Worm (Caenorhabditis elegans) whole organism, L1 larva: Measurements from ENCODE around the gene F27D9.2.

ENCODE experiments used
- ceh-82 ChIP-seq, 3 experiments: fragments of 150-350 bp in 1 of 3; sonication (generic microtip) in 2 of 3; optimal IDR thresholded peaks; 2 replicates each; lab custom pipeline; 2014 to 2017; ENCODE audit warnings: missing biosample characterization in 3 of 3, missing genetic modification characterization in 3 of 3
- fkh-8 ChIP-seq: sonication (generic microtip); optimal IDR thresholded peaks from 2 replicates; lab custom pipeline; 2016; ENCODE audit warnings: mild to moderate bottlenecking, missing genetic modification characterization, missing compliant biosample characterization
- hlh-17 ChIP-seq: fragments of 200-800 bp; sonication (Bioruptor generic); optimal IDR thresholded peaks from 2 replicates; lab custom pipeline; 2018; ENCODE audit warnings: missing genetic modification characterization, mild to moderate bottlenecking, missing compliant biosample characterization, moderate library complexity, borderline replicate concordance
- lin-13 ChIP-seq: fragments of 150-350 bp; optimal IDR thresholded peaks from 2 replicates; lab custom pipeline; 2014; ENCODE audit warnings: missing biosample characterization, missing genetic modification reagents, missing genetic modification characterization
- nhr-11 ChIP-seq: fragments of 150-350 bp; optimal IDR thresholded peaks from 2 replicates; lab custom pipeline; 2014; ENCODE audit warnings: missing biosample characterization, missing genetic modification characterization
- nhr-76 ChIP-seq: sonication (generic microtip); optimal IDR thresholded peaks from 2 replicates; lab custom pipeline; 2017; ENCODE audit warnings: missing biosample characterization, missing genetic modification characterization
- nhr-90 ChIP-seq: sonication (generic microtip); optimal IDR thresholded peaks from 2 replicates; lab custom pipeline; 2016; ENCODE audit warnings: mild to moderate bottlenecking, missing genetic modification characterization, missing compliant biosample characterization; ENCODE audit not compliant: poor library complexity
- skn-1 ChIP-seq: fragments of 150-350 bp; optimal IDR thresholded peaks from 2 replicates; lab custom pipeline; 2014; ENCODE audit warnings: missing biosample characterization, missing genetic modification characterization
- tlp-1 ChIP-seq: fragments of 150-350 bp; optimal IDR thresholded peaks from 2 replicates; lab custom pipeline; 2014; ENCODE audit warnings: missing biosample characterization, missing genetic modification characterization
- zip-4 ChIP-seq: fragments of 200-800 bp; sonication (Bioruptor generic); optimal IDR thresholded peaks from 2 replicates; lab custom pipeline; 2018; ENCODE audit warnings: mild to moderate bottlenecking, missing genetic modification characterization, moderate library complexity, missing compliant biosample characterization

- no peak for TF ChIP-seq ceh-82 (tag; optimal IDR thresholded peaks at IDR 0.05; lab: Kevin White, UChicago)
- no peak for TF ChIP-seq tlp-1 (tag; lab: Kevin White, UChicago)
- no peak for TF ChIP-seq nhr-11
- TF ChIP-seq skn-1 = no peak
- TF ChIP-seq fkh-8 (tag; lab: Kevin White, UChicago) = no peak
- TF ChIP-seq zip-4 (GFP tag; lab: Kevin White, UChicago) = no peak
- TF ChIP-seq hlh-17 (GFP tag; lab: Kevin White, UChicago) = no peak
- TF ChIP-seq nhr-76 (tag; lab: Kevin White, UChicago) = no peak
- no peak for TF ChIP-seq nhr-90
- TF ChIP-seq lin-13 = no peak
Observed at ce11 chrX:7640811-7641210, 32.0 kb upstream of the F27D9.2 start.
